Worm (Caenorhabditis elegans) whole organism, late embryonic: ENCODE results near the gene R08C7.12.

Experiments used
- F13H6.1 ChIP-seq: sonication (generic microtip); optimal IDR thresholded peaks from 2 replicates; lab custom pipeline; 2016; ENCODE audit warnings: missing genetic modification characterization, missing compliant biosample characterization
- ceh-48 ChIP-seq: sonication (generic microtip); optimal IDR thresholded peaks from 2 replicates; lab custom pipeline; 2016; ENCODE audit warnings: missing genetic modification characterization, inconsistent platforms, missing compliant biosample characterization
- che-1 ChIP-seq: sonication (generic microtip); optimal IDR thresholded peaks from 2 replicates; lab custom pipeline; 2016; ENCODE audit warnings: mild to moderate bottlenecking, missing genetic modification characterization, missing compliant biosample characterization
- dmd-4 ChIP-seq: sonication (generic microtip); optimal IDR thresholded peaks from 2 replicates; lab custom pipeline; 2016; ENCODE audit warnings: borderline replicate concordance, missing genetic modification characterization, missing compliant biosample characterization
- dve-1 ChIP-seq: sonication (generic microtip); optimal IDR thresholded peaks from 2 replicates; lab custom pipeline; 2017; ENCODE audit warnings: antibody characterized with exemption, mild to moderate bottlenecking, missing genetic modification characterization, missing compliant biosample characterization
- fkh-6 ChIP-seq: sonication (generic microtip); optimal IDR thresholded peaks from 2 replicates; lab custom pipeline; 2016; ENCODE audit warnings: missing genetic modification characterization, missing compliant biosample characterization
- hlh-30 ChIP-seq: sonication (generic microtip); optimal IDR thresholded peaks from 2 replicates; lab custom pipeline; 2017; ENCODE audit warnings: antibody characterized with exemption, missing genetic modification characterization, missing compliant biosample characterization; ENCODE audit not compliant: insufficient read depth
- pag-3 ChIP-seq: sonication (generic microtip); optimal IDR thresholded peaks from 2 replicates; lab custom pipeline; 2016; ENCODE audit warnings: missing compliant biosample characterization, missing genetic modification characterization, borderline replicate concordance
- pha-4 ChIP-seq: fragments of 150-350 bp; optimal IDR thresholded peaks from 2 replicates; lab custom pipeline; 2018; ENCODE audit warnings: missing biosample characterization, missing genetic modification reagents, missing genetic modification characterization
- sox-4 ChIP-seq: sonication (generic microtip); optimal IDR thresholded peaks from 2 replicates; lab custom pipeline; 2017; ENCODE audit warnings: mild to moderate bottlenecking, missing genetic modification characterization, inconsistent platforms, missing compliant biosample characterization
- unc-55 ChIP-seq: sonication (generic microtip); optimal IDR thresholded peaks from 2 replicates; lab custom pipeline; 2017; ENCODE audit warnings: missing biosample characterization, missing genetic modification reagents, missing genetic modification characterization

ce11 chrIV:4473767-4474166 lies 24.2 kb downstream of the R08C7.12 start:
- TF ChIP-seq fkh-6 (no peak), F13H6.1 (no peak), pha-4 (tag; lab: Kevin White, UChicago) (no peak), dve-1 (tag; lab: Kevin White, UChicago) (no peak), sox-4 (tag; lab: Kevin White, UChicago) (no peak), ceh-48 (no peak), hlh-30 (no peak), pag-3 (no peak), che-1 (tag; lab: Kevin White, UChicago) (no peak), unc-55 (no peak), dmd-4 (tag; lab: Kevin White, UChicago) (no peak)
